Worm (Caenorhabditis elegans) whole organism, L4 larva: Measurements from ENCODE around the gene F47B8.4.
A peak's percentile ranks its signal among the peaks of the same experiment; 100 is the strongest.

Experiments used
- D1046.2 ChIP-seq: fragments of 200-800 bp; sonication (Bioruptor generic); IDR thresholded peaks from 2 replicates; pipeline ENCODE4 v1.3.6; 2022; ENCODE audit warnings: missing genetic modification characterization, missing compliant biosample characterization
- F49E8.2 ChIP-seq: sonication (generic microtip); optimal IDR thresholded peaks from 2 replicates; lab custom pipeline; 2016; ENCODE audit warnings: missing compliant biosample characterization, mild to moderate bottlenecking, missing genetic modification characterization, borderline replicate concordance
- T20F7.1 ChIP-seq: fragments of 200-800 bp; sonication (Bioruptor generic); optimal IDR thresholded peaks from 2 replicates; lab custom pipeline; 2018; ENCODE audit warnings: mild to moderate bottlenecking, missing genetic modification characterization, missing compliant biosample characterization
- Y48G9A.11 ChIP-seq: fragments of 200-800 bp; sonication (Bioruptor generic); IDR thresholded peaks from 2 replicates; pipeline ENCODE4 v1.3.6; 2022; ENCODE audit warnings: missing genetic modification reagents, missing genetic modification characterization, missing compliant biosample characterization
- aha-1 ChIP-seq: fragments of 150-350 bp; peaks from one replicate; lab custom pipeline; 2014; ENCODE audit warnings: missing biosample characterization, missing genetic modification characterization
- ceh-20 ChIP-seq: fragments of 200-800 bp; sonication (Bioruptor generic); IDR thresholded peaks from 2 replicates; pipeline ENCODE4 v1.3.6; 2022; ENCODE audit warnings: missing genetic modification reagents, missing genetic modification characterization, missing compliant biosample characterization
- ceh-28 ChIP-seq: fragments of 150-350 bp; optimal IDR thresholded peaks from 2 replicates; lab custom pipeline; 2014; ENCODE audit warnings: missing biosample characterization, missing genetic modification reagents, missing genetic modification characterization
- ctbp-1 ChIP-seq: fragments of 200-800 bp; sonication (Bioruptor generic); IDR thresholded peaks from 2 replicates; pipeline ENCODE4 v1.3.6; 2022; ENCODE audit warnings: missing genetic modification reagents, missing genetic modification characterization, missing compliant biosample characterization
- dmd-6 ChIP-seq: fragments of 200-800 bp; sonication (Bioruptor generic); IDR thresholded peaks from 2 replicates; pipeline ENCODE4 v1.3.6; 2022; ENCODE audit warnings: missing genetic modification reagents, missing genetic modification characterization, missing compliant biosample characterization
- dmd-8 ChIP-seq: fragments of 200-800 bp; sonication (Bioruptor generic); IDR thresholded peaks from 2 replicates; pipeline ENCODE4 v1.3.6; 2022; ENCODE audit warnings: missing genetic modification characterization, missing compliant biosample characterization
- dmd-9 ChIP-seq: fragments of 200-800 bp; sonication (Bioruptor generic); IDR thresholded peaks from 2 replicates; pipeline ENCODE4 v1.3.6; 2022; ENCODE audit warnings: missing genetic modification reagents, missing genetic modification characterization, missing compliant biosample characterization
- duxl-1 ChIP-seq: sonication (generic microtip); optimal IDR thresholded peaks from 2 replicates; lab custom pipeline; 2016; ENCODE audit warnings: mild to moderate bottlenecking, missing genetic modification characterization, moderate library complexity, missing compliant biosample characterization; ENCODE audit not compliant: poor library complexity
- egl-27 ChIP-seq: sonication (generic microtip); optimal IDR thresholded peaks from 3 replicates; lab custom pipeline; 2017; ENCODE audit warnings: missing biosample characterization, missing genetic modification reagents, missing genetic modification characterization
- gei-8 ChIP-seq: fragments of 200-800 bp; sonication (Bioruptor generic); optimal IDR thresholded peaks from 2 replicates; lab custom pipeline; 2018; ENCODE audit warnings: mild to moderate bottlenecking, missing genetic modification characterization, missing compliant biosample characterization
- hif-1 ChIP-seq, 2 experiments: sonication (generic microtip); optimal IDR thresholded peaks; 2 replicates each; lab custom pipeline; 2016 to 2017; ENCODE audit warnings: missing compliant biosample characterization in 2 of 2, missing genetic modification characterization in 2 of 2, missing genetic modification reagents in 2 of 2, missing genotype in 2 of 2, mild to moderate bottlenecking in 1 of 2
- hlh-11 ChIP-seq: fragments of 200-800 bp; sonication (Bioruptor generic); optimal IDR thresholded peaks from 2 replicates; lab custom pipeline; 2018; ENCODE audit warnings: mild to moderate bottlenecking, missing genetic modification characterization, missing compliant biosample characterization
- jun-1 ChIP-seq: fragments of 150-350 bp; optimal IDR thresholded peaks from 2 replicates; lab custom pipeline; 2014; ENCODE audit warnings: missing biosample characterization, missing genetic modification reagents, missing genetic modification characterization
- lir-3 ChIP-seq: sonication (generic microtip); optimal IDR thresholded peaks from 2 replicates; lab custom pipeline; 2016; ENCODE audit warnings: mild to moderate bottlenecking, missing genetic modification characterization, missing compliant biosample characterization
- lsy-2 ChIP-seq, 2 experiments: fragments of 150-350 bp in 1 of 2; sonication (generic microtip) in 1 of 2; optimal IDR thresholded peaks; 2 replicates each; lab custom pipeline; 2014 to 2017; ENCODE audit warnings: missing biosample characterization in 2 of 2, missing genetic modification characterization in 2 of 2
- madf-9 ChIP-seq: fragments of 200-800 bp; sonication (Bioruptor generic); conservative IDR thresholded peaks from 2 replicates; pipeline ENCODE4 v1.3.6; 2022; ENCODE audit warnings: missing genetic modification reagents, missing genetic modification characterization, missing compliant biosample characterization
- mes-2 ChIP-seq: sonication (generic microtip); optimal IDR thresholded peaks from 2 replicates; lab custom pipeline; 2016; ENCODE audit warnings: missing genotype, mild to moderate bottlenecking, missing genetic modification characterization, missing compliant biosample characterization; ENCODE audit not compliant: poor library complexity, severe bottlenecking
- nhr-28 ChIP-seq: fragments of 150-350 bp; optimal IDR thresholded peaks from 2 replicates; lab custom pipeline; 2014; ENCODE audit warnings: missing biosample characterization, missing genetic modification characterization
- nhr-41 ChIP-seq: fragments of 200-800 bp; sonication (Bioruptor generic); IDR thresholded peaks from 2 replicates; pipeline ENCODE4 v1.3.6; 2022; ENCODE audit warnings: missing genetic modification reagents, missing genetic modification characterization, missing compliant biosample characterization
- nhr-42 ChIP-seq: fragments of 200-800 bp; sonication (Bioruptor generic); IDR thresholded peaks from 2 replicates; pipeline ENCODE4 v1.3.6; 2022; ENCODE audit warnings: missing genetic modification characterization, missing compliant biosample characterization
- pha-4 ChIP-seq, 2 experiments: fragments of 150-350 bp in 1 of 2; fragments of 200-800 bp in 1 of 2; sonication (Bioruptor generic) in 1 of 2; IDR thresholded peaks in 1 of 2; optimal IDR thresholded peaks in 1 of 2; 2 replicates each; pipeline versions ENCODE4 v1.3.6 to Lab custom; 2014 to 2022; ENCODE audit warnings: missing genetic modification characterization in 2 of 2, missing genetic modification reagents in 2 of 2, missing biosample characterization in 1 of 2, missing compliant biosample characterization in 1 of 2
- pqm-1 ChIP-seq: sonication (generic microtip); optimal IDR thresholded peaks from 2 replicates; lab custom pipeline; 2017; ENCODE audit warnings: missing biosample characterization, missing genetic modification characterization
- saeg-2 ChIP-seq: fragments of 200-800 bp; sonication (Bioruptor generic); IDR thresholded peaks from 2 replicates; pipeline ENCODE4 v1.3.6; 2022; ENCODE audit warnings: missing genetic modification reagents, missing genetic modification characterization, missing compliant biosample characterization
- set-16 ChIP-seq: fragments of 200-800 bp; sonication (Bioruptor generic); IDR thresholded peaks from 2 replicates; pipeline ENCODE4 v1.3.6; 2022; ENCODE audit warnings: missing genetic modification reagents, missing genetic modification characterization, missing compliant biosample characterization
- snpc-4 ChIP-seq: fragments of 150-350 bp; optimal IDR thresholded peaks from 2 replicates; lab custom pipeline; 2014; ENCODE audit warnings: missing biosample characterization, missing genetic modification characterization
- spr-1 ChIP-seq: sonication (generic microtip); optimal IDR thresholded peaks from 2 replicates; lab custom pipeline; 2016; ENCODE audit warnings: mild to moderate bottlenecking, missing genetic modification characterization, missing compliant biosample characterization
- tag-97 ChIP-seq: fragments of 200-800 bp; sonication (Bioruptor generic); IDR thresholded peaks from 2 replicates; pipeline ENCODE4 v1.3.6; 2022; ENCODE audit warnings: missing genetic modification characterization, missing compliant biosample characterization
- unc-130 ChIP-seq: sonication (generic microtip); optimal IDR thresholded peaks from 2 replicates; lab custom pipeline; 2016; ENCODE audit warnings: missing genetic modification reagents, missing genetic modification characterization, missing compliant biosample characterization
- vab-7 ChIP-seq: fragments of 200-800 bp; sonication (Bioruptor generic); IDR thresholded peaks from 2 replicates; pipeline ENCODE4 v1.3.6; 2022; ENCODE audit warnings: missing genetic modification reagents, missing genetic modification characterization, missing compliant biosample characterization
- zip-11 ChIP-seq: fragments of 200-800 bp; sonication (Bioruptor generic); IDR thresholded peaks from 2 replicates; pipeline ENCODE4 v1.3.6; 2022; ENCODE audit warnings: missing genetic modification characterization, missing compliant biosample characterization
- ztf-11 ChIP-seq: fragments of 150-350 bp; optimal IDR thresholded peaks from 2 replicates; lab custom pipeline; 2014; ENCODE audit warnings: missing biosample characterization, missing genetic modification characterization

The F47B8.4 gene

DNA sequence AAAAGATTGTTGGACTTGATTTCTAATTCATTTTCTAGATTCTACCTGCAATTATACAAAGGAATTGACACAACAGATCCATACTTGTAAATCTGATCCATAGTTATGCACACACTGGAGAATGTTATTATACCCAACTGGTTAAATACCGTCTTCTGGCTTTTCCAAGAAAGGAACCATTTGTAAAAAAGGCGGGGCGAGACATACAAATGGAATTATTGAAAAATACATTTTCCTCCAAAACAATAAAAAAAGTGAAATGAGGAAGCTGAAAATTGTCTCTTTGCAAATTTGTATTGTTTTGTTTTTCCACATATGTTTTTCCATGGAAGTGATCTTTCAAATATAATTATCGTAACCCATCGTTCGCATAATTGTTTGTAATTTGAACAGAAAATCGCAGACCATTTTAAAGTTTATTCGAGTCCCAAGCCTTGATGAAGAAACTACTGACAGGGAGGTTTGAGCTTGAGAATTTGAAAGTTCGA, 42.2 kb downstream of the F47B8.4 start, which contains the start of the genes srt-74 and F40G12.9:
Gene srt-74 (minus strand): TSS at position 101 of the 488 bp plus-strand sequence.
Gene F40G12.9 (plus strand): TSS at position 438 of the 488 bp plus-strand sequence.
- TF ChIP-seq egl-27 (tag; lab: Kevin White, UChicago) (no peak), snpc-4 (tag; lab: Kevin White, UChicago) (no peak), ceh-28 (no peak), lsy-2 (tag; optimal IDR thresholded peaks at IDR 0.05; lab: Kevin White, UChicago) (no peak), saeg-2 (GFP tag; lab: Robert Waterston, UW) (no peak), jun-1 (tag; lab: Kevin White, UChicago) (no peak), set-16 (no peak), lir-3 (tag; lab: Kevin White, UChicago) (no peak), duxl-1 (tag; lab: Kevin White, UChicago) (no peak), D1046.2 (GFP tag; lab: Robert Waterston, UW) (no peak), ctbp-1 (GFP tag; lab: Robert Waterston, UW) (no peak), hif-1 (tag; optimal IDR thresholded peaks at IDR 0.05; lab: Kevin White, UChicago) (no peak), ceh-20 (GFP tag; lab: Robert Waterston, UW) (no peak), nhr-28 (tag; lab: Kevin White, UChicago) (no peak), F49E8.2 (tag; lab: Kevin White, UChicago) (no peak), T20F7.1 (GFP tag; lab: Kevin White, UChicago) (no peak), dmd-9 (GFP tag; lab: Robert Waterston, UW) (no peak), nhr-42 (GFP tag; lab: Robert Waterston, UW) (no peak), mes-2 (tag; lab: Kevin White, UChicago) (no peak)

DNA sequence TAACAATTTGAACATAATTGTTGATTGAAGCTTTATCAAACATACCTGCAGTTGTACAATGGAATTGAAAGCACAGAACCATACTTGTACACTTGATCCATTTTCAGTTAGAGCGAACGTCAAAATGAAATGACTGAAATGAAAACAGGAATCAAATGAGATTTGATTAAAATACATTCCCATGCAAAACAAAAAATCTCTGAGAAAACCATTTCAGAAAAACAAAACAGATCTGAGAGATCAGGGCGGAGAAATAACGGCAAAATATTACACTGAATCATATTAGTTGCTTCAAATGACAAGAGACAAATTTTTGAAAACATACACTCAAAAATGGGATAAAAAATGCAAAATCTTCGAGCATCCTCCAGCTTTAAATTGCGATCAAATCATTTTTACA, 44.7 kb downstream of the F47B8.4 start, which contains the start of gene srt-33:
Gene srt-33 (minus strand): TSS at position 101 of the 400 bp plus-strand sequence.
- no peak for TF ChIP-seq zip-11 (GFP tag; lab: Robert Waterston, UW)
- no peak for TF ChIP-seq hlh-11
- no peak for TF ChIP-seq mes-2 (tag; lab: Kevin White, UChicago)
- no peak for TF ChIP-seq jun-1 (tag; lab: Kevin White, UChicago)
- TF ChIP-seq nhr-41: no peak
- TF ChIP-seq dmd-6 (GFP tag; lab: Robert Waterston, UW): no peak
- no peak for TF ChIP-seq tag-97
- no peak for TF ChIP-seq unc-130 (GFP tag; lab: Kevin White, UChicago)
- no peak for TF ChIP-seq Y48G9A.11 (GFP tag; lab: Robert Waterston, UW)
- TF ChIP-seq ztf-11 (tag; lab: Kevin White, UChicago): no peak
- TF ChIP-seq gei-8 (GFP tag; lab: Kevin White, UChicago): no peak
- TF ChIP-seq lsy-2 (tag; optimal IDR thresholded peaks at IDR 0.05; lab: Kevin White, UChicago): no peak
- no peak for TF ChIP-seq dmd-8 (GFP tag; lab: Robert Waterston, UW)
- TF ChIP-seq pha-4 (GFP tag; IDR thresholded peaks at IDR 0.05; lab: Robert Waterston, UW): no peak
- TF ChIP-seq pha-4 (tag; optimal IDR thresholded peaks at IDR 0.05; lab: Kevin White, UChicago): no peak
- no peak for TF ChIP-seq pqm-1 (tag; lab: Kevin White, UChicago)
- TF ChIP-seq madf-9: no peak
- TF ChIP-seq ctbp-1 (GFP tag; lab: Robert Waterston, UW): no peak
- TF ChIP-seq spr-1 (tag; lab: Kevin White, UChicago): no peak
- TF ChIP-seq vab-7 (GFP tag; lab: Robert Waterston, UW): no peak

DNA sequence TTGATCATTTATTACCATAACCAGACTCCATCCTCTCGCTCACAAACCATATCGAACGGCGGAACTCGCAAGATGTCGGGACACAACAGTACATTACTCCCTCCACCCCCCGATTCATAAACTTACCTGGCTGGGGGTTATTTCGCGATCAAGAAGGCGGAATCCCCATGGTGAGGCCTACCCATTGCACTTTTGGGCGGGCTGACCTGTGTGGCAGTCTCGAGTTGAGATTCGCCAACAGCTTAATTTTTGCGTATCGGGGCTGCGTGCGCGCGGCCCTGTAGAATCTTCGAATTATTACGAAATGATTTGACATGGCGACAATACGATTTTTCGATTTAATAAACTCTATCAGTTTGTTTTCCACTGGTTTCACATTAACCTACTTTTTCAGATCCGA, 47.0 kb downstream of the F47B8.4 start:
- TF ChIP-seq Y48G9A.11 (GFP tag; lab: Robert Waterston, UW) (0 out of 2 replicates have a peak, but pooled peaks have one; percentile 6), aha-1 (peak; percentile 54)
